Worm (Caenorhabditis elegans) whole organism, early embryonic: Measurements from ENCODE around the gene R04B3.1.

Experiments
- ets-7 ChIP-seq: sonication (generic microtip); optimal IDR thresholded peaks from 2 replicates; lab custom pipeline; 2016; ENCODE audit warnings: missing genotype, missing genetic modification characterization, missing compliant biosample characterization
- hnd-1 ChIP-seq: sonication (generic microtip); optimal IDR thresholded peaks from 2 replicates; lab custom pipeline; 2016; ENCODE audit warnings: missing genetic modification characterization, missing compliant biosample characterization
- tbx-11 ChIP-seq: fragments of 200-800 bp; sonication (Bioruptor generic); IDR thresholded peaks from 2 replicates; pipeline ENCODE4 v1.3.6; 2022; ENCODE audit warnings: missing genetic modification characterization, missing compliant biosample characterization

ce11 chrX:2459793-2460192, 11.4 kb downstream of the R04B3.1 start, which contains the start of gene fox-1:
- TF ChIP-seq ets-7 (tag; lab: Kevin White, UChicago) (no peak), tbx-11 (GFP tag; lab: Robert Waterston, UW) (no peak), hnd-1 (tag; lab: Kevin White, UChicago) (no peak)
